Worm (Caenorhabditis elegans) whole organism, L3 larva: ENCODE measurements around the gene copb-1.
"Not testable (repeated sequence)": the region's sequence is repeated elsewhere in the genome, so short reads cannot be mapped to it uniquely, and the experiment has no call there.

Experiments
- R02D3.7 ChIP-seq: fragments of 150-350 bp; optimal IDR thresholded peaks from 2 replicates; lab custom pipeline; 2014; ENCODE audit warnings: missing biosample characterization, missing genetic modification characterization
- ceh-82 ChIP-seq: fragments of 150-350 bp; optimal IDR thresholded peaks from 2 replicates; lab custom pipeline; 2014; ENCODE audit warnings: missing biosample characterization, missing genetic modification characterization
- ceh-9 ChIP-seq: sonication (generic microtip); optimal IDR thresholded peaks from 2 replicates; lab custom pipeline; 2018; ENCODE audit warnings: missing biosample characterization, missing genetic modification characterization
- elt-3 ChIP-seq, 3 experiments: fragments of 150-350 bp in 1 of 3; sonication (generic microtip) in 2 of 3; optimal IDR thresholded peaks; 2 replicates in 2 of 3; 4 replicates in 1 of 3; lab custom pipeline; 2014 to 2017; ENCODE audit warnings: missing biosample characterization in 3 of 3, missing genetic modification characterization in 3 of 3
- fkh-10 ChIP-seq: sonication (generic microtip); optimal IDR thresholded peaks from 2 replicates; lab custom pipeline; 2017; ENCODE audit warnings: missing biosample characterization, missing genetic modification reagents, missing genetic modification characterization
- jun-1 ChIP-seq: fragments of 150-350 bp; optimal IDR thresholded peaks from 2 replicates; lab custom pipeline; 2014; ENCODE audit warnings: missing biosample characterization, missing genetic modification reagents, missing genetic modification characterization
- lsy-12 ChIP-seq: sonication (generic microtip); optimal IDR thresholded peaks from 2 replicates; lab custom pipeline; 2016; ENCODE audit warnings: mild to moderate bottlenecking, missing genetic modification characterization, missing compliant biosample characterization
- mdl-1 ChIP-seq: fragments of 150-350 bp; optimal IDR thresholded peaks from 2 replicates; lab custom pipeline; 2014; ENCODE audit warnings: missing biosample characterization, missing genetic modification characterization
- nfya-1 ChIP-seq: sonication (generic microtip); optimal IDR thresholded peaks from 2 replicates; lab custom pipeline; 2017; ENCODE audit warnings: missing genetic modification characterization, mild to moderate bottlenecking, missing compliant biosample characterization, antibody characterized with exemption, moderate library complexity; ENCODE audit not compliant: insufficient read depth
- nhr-23 ChIP-seq: fragments of 150-350 bp; optimal IDR thresholded peaks from 2 replicates; lab custom pipeline; 2014; ENCODE audit warnings: missing biosample characterization, missing genetic modification reagents, missing genetic modification characterization
- nhr-25 ChIP-seq: sonication (generic microtip); optimal IDR thresholded peaks from 2 replicates; lab custom pipeline; 2017; ENCODE audit warnings: missing biosample characterization, missing genetic modification characterization
- nhr-43 ChIP-seq: sonication (generic microtip); optimal IDR thresholded peaks from 2 replicates; lab custom pipeline; 2016; ENCODE audit warnings: mild to moderate bottlenecking, missing genetic modification characterization, missing compliant biosample characterization; ENCODE audit not compliant: poor library complexity, severe bottlenecking
- nhr-76 ChIP-seq: fragments of 150-350 bp; sonication (generic microtip); optimal IDR thresholded peaks from 5 replicates; lab custom pipeline; 2014; ENCODE audit warnings: missing biosample characterization, missing genetic modification characterization
- pha-4 ChIP-seq: fragments of 150-350 bp; optimal IDR thresholded peaks from 2 replicates; lab custom pipeline; 2014; ENCODE audit warnings: missing biosample characterization, missing genetic modification reagents, missing genetic modification characterization
- sea-2 ChIP-seq: fragments of 150-350 bp; sonication (generic microtip); optimal IDR thresholded peaks from 4 replicates; lab custom pipeline; 2014; ENCODE audit warnings: missing biosample characterization, missing genetic modification reagents, missing genetic modification characterization
- snpc-4 ChIP-seq: fragments of 150-350 bp; optimal IDR thresholded peaks from 2 replicates; lab custom pipeline; 2014; ENCODE audit warnings: missing biosample characterization, missing genetic modification characterization
- zag-1 ChIP-seq: fragments of 150-350 bp; optimal IDR thresholded peaks from 2 replicates; lab custom pipeline; 2014; ENCODE audit warnings: missing biosample characterization, missing genetic modification characterization
- ztf-11 ChIP-seq: fragments of 150-350 bp; optimal IDR thresholded peaks from 2 replicates; lab custom pipeline; 2014; ENCODE audit warnings: missing biosample characterization, missing genetic modification characterization

Gene copb-1

DNA sequence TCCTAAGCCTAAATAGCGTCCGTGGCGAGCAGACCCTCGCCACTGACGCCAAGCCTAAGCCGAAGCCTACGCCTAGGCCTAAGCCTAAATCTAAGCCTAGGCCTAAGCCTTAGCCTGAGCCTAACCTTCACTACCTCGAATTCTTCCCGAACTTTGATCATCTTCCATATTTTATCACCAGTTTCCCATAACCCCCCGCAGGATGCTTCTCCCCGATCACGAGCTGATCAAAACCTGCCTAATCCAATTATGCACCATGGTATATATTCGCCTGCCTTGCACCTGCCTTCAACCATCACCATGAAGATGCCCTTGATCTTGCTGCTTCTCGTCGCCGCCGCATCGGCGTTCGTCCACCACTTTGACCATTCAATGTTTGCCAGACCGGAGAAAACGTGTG is 48.1 kb downstream of the copb-1 start, which contains the start of gene ins-31:
Gene ins-31 (plus strand): TSS at position 301 of the 400 bp plus-strand sequence.
- not testable (repeated sequence) for TF ChIP-seq zag-1, nhr-23, ceh-9 (tag; lab: Kevin White, UChicago)

DNA sequence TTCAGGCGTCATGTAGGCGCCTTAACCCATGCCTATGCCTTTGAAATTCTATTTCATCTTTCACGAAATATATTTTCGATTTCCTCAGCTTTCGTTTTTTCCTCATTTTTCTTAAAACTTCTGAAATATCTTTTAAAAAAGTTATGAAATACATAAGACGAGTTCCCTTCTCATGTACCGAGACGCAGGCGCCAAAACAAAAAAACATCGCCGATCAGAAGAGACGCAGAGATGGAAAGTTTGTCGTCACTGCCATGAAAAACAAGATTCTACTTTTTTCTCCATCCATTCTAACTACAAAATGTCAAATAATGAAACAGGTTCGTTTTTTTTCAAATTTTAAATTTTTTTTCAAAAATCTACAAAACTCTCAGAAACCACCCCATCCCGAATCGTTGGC is 50.4 kb downstream of the copb-1 start, which contains the start of gene chil-24:
Gene chil-24 (plus strand): TSS at position 156 of the 400 bp plus-strand sequence.
- TF ChIP-seq pha-4 (peak; percentile 53), nhr-25 (tag; lab: Kevin White, UChicago) (peak; percentile 28), ceh-82 (tag; lab: Kevin White, UChicago) (no peak), nhr-23 (tag; lab: Kevin White, UChicago) (peak; percentile 22)

DNA sequence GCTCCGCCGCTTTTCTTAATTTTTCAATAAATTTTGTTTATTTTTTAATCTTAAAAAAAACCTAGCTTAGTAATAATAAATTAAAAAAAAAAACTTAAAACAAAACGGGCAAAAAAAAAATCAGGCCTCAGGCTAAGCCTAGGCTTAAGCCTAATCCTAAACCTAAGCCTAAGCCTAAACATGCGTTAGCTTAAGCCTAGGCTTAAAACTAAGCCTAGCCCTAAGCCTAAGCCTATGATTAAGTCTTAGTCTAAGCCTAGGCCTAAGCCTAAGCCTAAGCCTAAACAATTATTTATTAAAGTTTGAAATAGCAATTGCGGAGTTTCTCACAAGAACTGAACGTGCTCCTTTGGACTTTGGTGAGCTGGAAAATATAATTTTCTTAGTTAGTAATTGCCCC is 56.7 kb downstream of the copb-1 start:
- TF ChIP-seq ztf-11 (tag; lab: Kevin White, UChicago), result no peak
- TF ChIP-seq zag-1 (tag; lab: Kevin White, UChicago), result no peak
- TF ChIP-seq elt-3 (tag; optimal IDR thresholded peaks at IDR 0.05; lab: Kevin White, UChicago), result no peak
- TF ChIP-seq nhr-76, result no peak
- TF ChIP-seq mdl-1 (tag; lab: Kevin White, UChicago), result no peak
- no peak for TF ChIP-seq nhr-43 (tag; lab: Kevin White, UChicago)
- no peak for TF ChIP-seq jun-1 (tag; lab: Kevin White, UChicago)
- TF ChIP-seq fkh-10, result no peak
- no peak for TF ChIP-seq nfya-1 (tag; lab: Kevin White, UChicago)
- no peak for TF ChIP-seq pha-4
- no peak for TF ChIP-seq sea-2 (GFP tag; lab: Kevin White, UChicago)
- TF ChIP-seq snpc-4 (tag; lab: Kevin White, UChicago), result no peak
- no peak for TF ChIP-seq R02D3.7 (tag; lab: Kevin White, UChicago)
- TF ChIP-seq lsy-12 (tag; lab: Kevin White, UChicago), result no peak
